Fruit fly (Drosophila melanogaster) whole organism, adult: ENCODE results near the gene CG32425.

Experiments used
- CG11617 ChIP-seq: fragments of 200-800 bp; sonication (Bioruptor generic); optimal IDR thresholded peaks from 2 replicates; lab custom pipeline; 2017; ENCODE audit warnings: mild to moderate bottlenecking, missing biosample characterization, missing genetic modification reagents, missing genetic modification characterization
- CG12768 ChIP-seq: fragments of 200-800 bp; sonication (Bioruptor generic); optimal IDR thresholded peaks from 2 replicates; lab custom pipeline; 2017; ENCODE audit warnings: missing biosample characterization, missing genetic modification characterization, mild to moderate bottlenecking, moderate library complexity, missing genetic modification reagents
- CG14711 ChIP-seq: fragments of 200-800 bp; sonication (Bioruptor generic); optimal IDR thresholded peaks from 2 replicates; lab custom pipeline; 2018; ENCODE audit warnings: missing biosample characterization, mild to moderate bottlenecking, missing genetic modification characterization, moderate library complexity
- CG1620 ChIP-seq: fragments of 200-800 bp; sonication (Bioruptor generic); optimal IDR thresholded peaks from 2 replicates; lab custom pipeline; 2016; ENCODE audit warnings: missing biosample characterization, missing genetic modification characterization
- CG33017 ChIP-seq: fragments of 200-800 bp; sonication (Bioruptor generic); optimal IDR thresholded peaks from 2 replicates; lab custom pipeline; 2018; ENCODE audit warnings: missing biosample characterization, mild to moderate bottlenecking, missing genetic modification characterization, moderate library complexity
- CG5204 ChIP-seq: fragments of 200-800 bp; sonication (Bioruptor generic); optimal IDR thresholded peaks from 2 replicates; lab custom pipeline; 2016; ENCODE audit warnings: missing biosample characterization, missing genetic modification characterization
- CG7045 ChIP-seq: fragments of 200-800 bp; sonication (Bioruptor generic); optimal IDR thresholded peaks from 2 replicates; lab custom pipeline; 2017; ENCODE audit warnings: missing biosample characterization, mild to moderate bottlenecking, missing genetic modification characterization
- CG7101 ChIP-seq: fragments of 200-800 bp; sonication (Bioruptor generic); optimal IDR thresholded peaks from 2 replicates; lab custom pipeline; 2018; ENCODE audit warnings: missing biosample characterization, mild to moderate bottlenecking, missing genetic modification characterization, moderate library complexity
- Clk ChIP-seq: fragments of 200-800 bp; sonication (Bioruptor generic); optimal IDR thresholded peaks from 2 replicates; lab custom pipeline; 2017; ENCODE audit warnings: missing biosample characterization, missing genetic modification characterization
- Crg-1 ChIP-seq: fragments of 200-800 bp; sonication (Bioruptor generic); optimal IDR thresholded peaks from 2 replicates; lab custom pipeline; 2016; ENCODE audit warnings: missing biosample characterization, missing genetic modification characterization
- Hr96 ChIP-seq: fragments of 200-800 bp; sonication (Bioruptor generic); optimal IDR thresholded peaks from 2 replicates; lab custom pipeline; 2016; ENCODE audit warnings: missing biosample characterization, missing genetic modification characterization
- Mnt ChIP-seq: fragments of 200-800 bp; sonication (Bioruptor generic); optimal IDR thresholded peaks from 2 replicates; lab custom pipeline; 2016; ENCODE audit warnings: missing biosample characterization, mild to moderate bottlenecking, missing genetic modification characterization
- bab1 ChIP-seq: fragments of 200-800 bp; sonication (Bioruptor generic); optimal IDR thresholded peaks from 3 replicates; lab custom pipeline; 2019; ENCODE audit warnings: missing biosample characterization, mild to moderate bottlenecking, missing genetic modification characterization, moderate library complexity
- cic ChIP-seq: fragments of 200-800 bp; sonication (Bioruptor generic); optimal IDR thresholded peaks from 2 replicates; lab custom pipeline; 2017; ENCODE audit warnings: missing biosample characterization, mild to moderate bottlenecking, missing genetic modification characterization, moderate library complexity
- cnc ChIP-seq, 2 experiments: fragments of >200 bp; optimal IDR thresholded peaks; 2 replicates each; lab custom pipeline; 2017
- kay ChIP-seq: fragments of 200-800 bp; sonication (Bioruptor generic); peaks from one replicate; lab custom pipeline; 2016; ENCODE audit warnings: missing biosample characterization, missing genetic modification characterization, borderline replicate concordance
- ovo ChIP-seq: fragments of 200-800 bp; sonication (Bioruptor generic); optimal IDR thresholded peaks from 2 replicates; lab custom pipeline; 2016; ENCODE audit warnings: missing biosample characterization, missing genetic modification characterization
- pad ChIP-seq: fragments of 200-800 bp; sonication (Bioruptor generic); optimal IDR thresholded peaks from 3 replicates; lab custom pipeline; 2017; ENCODE audit warnings: missing biosample characterization, missing genetic modification characterization, mild to moderate bottlenecking, moderate library complexity, missing genetic modification reagents
- tj ChIP-seq: fragments of 200-800 bp; sonication (Bioruptor generic); optimal IDR thresholded peaks from 3 replicates; lab custom pipeline; 2017; ENCODE audit warnings: missing biosample characterization, mild to moderate bottlenecking, missing genetic modification characterization, moderate library complexity
- toe ChIP-seq: fragments of 200-800 bp; sonication (Bioruptor generic); optimal IDR thresholded peaks from 2 replicates; lab custom pipeline; 2016; ENCODE audit warnings: missing biosample characterization, missing genetic modification characterization

CG32425 gene

DNA sequence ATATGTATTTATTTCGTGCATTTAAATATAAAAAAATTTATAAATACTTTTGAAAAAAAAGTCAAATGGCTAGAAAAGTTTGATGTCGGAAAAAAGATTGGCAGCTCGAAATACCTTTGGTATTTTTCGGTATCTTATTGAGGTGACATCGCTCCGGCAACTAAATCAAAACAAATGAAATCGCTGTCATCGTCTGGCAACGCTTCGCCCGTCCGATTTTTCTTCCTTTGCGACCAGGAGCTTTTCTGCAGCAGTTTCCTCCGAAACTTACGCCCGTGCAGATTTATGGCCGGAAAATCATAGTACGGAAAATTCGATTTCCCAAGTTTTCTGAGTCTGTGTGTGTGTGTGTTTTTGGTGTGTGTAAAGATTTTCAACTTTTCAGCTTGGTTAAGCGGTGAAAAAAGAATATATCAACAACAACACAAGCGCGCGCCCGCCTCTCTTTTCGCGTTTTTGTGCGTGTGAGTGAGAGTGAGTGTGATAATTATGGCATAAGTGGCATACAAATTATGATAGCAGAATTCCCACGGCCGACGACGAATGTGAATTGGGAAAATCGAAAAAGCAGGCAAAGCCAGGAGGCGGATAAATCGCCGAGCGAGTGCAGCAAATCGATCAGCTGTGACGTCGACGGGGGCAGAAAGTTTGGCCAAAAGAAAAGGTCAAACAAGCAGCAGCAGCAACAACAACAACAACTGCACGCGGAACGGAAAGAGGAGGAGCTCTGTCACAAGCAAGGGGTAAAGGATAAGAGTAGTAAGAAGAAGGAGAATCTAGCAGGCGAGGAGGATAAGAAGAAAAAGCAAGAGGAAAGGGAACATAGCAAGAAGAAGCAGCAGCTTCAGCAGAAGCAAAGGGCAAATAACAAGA lies at the start of gene CG32425:
TSS of gene CG32425 (plus strand) at position 200 of the 873 bp plus-strand sequence.
- no peak for TF ChIP-seq kay (GFP tag; lab: Kevin White, UChicago)
- TF ChIP-seq pad = no peak
- TF ChIP-seq Mnt (GFP tag; lab: Kevin White, UChicago) = peak; percentile 15
- TF ChIP-seq tj (GFP tag; lab: Kevin White, UChicago) = no peak
- no peak for TF ChIP-seq CG33017 (tag; lab: Kevin White, UChicago)
- no peak for TF ChIP-seq ovo (GFP tag; lab: Kevin White, UChicago)
- no peak for TF ChIP-seq toe (GFP tag; lab: Kevin White, UChicago)
- peak; percentile 31 for TF ChIP-seq CG7101 (tag; lab: Kevin White, UChicago)
- no peak for TF ChIP-seq cnc (optimal IDR thresholded peaks at IDR 0.05; lab: Kevin White, UChicago)
- no peak for TF ChIP-seq CG14711 (tag; lab: Kevin White, UChicago)
- no peak for TF ChIP-seq CG5204 (GFP tag; lab: Kevin White, UChicago)
- TF ChIP-seq cic = peak; percentile 1
- TF ChIP-seq CG11617 (GFP tag; lab: Kevin White, UChicago) = peak; percentile 47
- TF ChIP-seq Hr96 = no peak

DNA sequence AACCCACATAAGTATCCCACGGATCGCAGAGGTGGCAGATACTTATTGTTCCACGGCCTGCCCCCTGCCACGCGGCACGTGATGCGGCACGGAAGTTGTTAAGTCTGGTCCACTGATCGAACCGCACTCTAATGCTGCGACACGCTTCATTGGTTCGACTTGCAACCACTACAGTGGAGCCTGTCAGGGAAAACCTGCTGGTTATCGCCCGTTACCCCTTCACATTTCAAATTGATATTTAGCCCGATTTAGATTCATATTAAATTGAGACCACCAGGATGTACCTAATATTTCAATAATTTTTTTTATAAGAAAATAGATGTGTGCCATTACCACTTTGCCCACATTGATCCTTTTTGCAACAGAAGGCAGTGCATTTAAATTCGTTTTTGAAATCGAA lies 49.8 kb upstream of the CG32425 start:
- TF ChIP-seq toe (GFP tag; lab: Kevin White, UChicago) (no peak), ovo (GFP tag; lab: Kevin White, UChicago) (no peak), kay (GFP tag; lab: Kevin White, UChicago) (no peak), Crg-1 (GFP tag; lab: Kevin White, UChicago) (no peak), tj (GFP tag; lab: Kevin White, UChicago) (no peak), Hr96 (no peak), CG11617 (GFP tag; lab: Kevin White, UChicago) (no peak), CG7045 (GFP tag; lab: Kevin White, UChicago) (no peak), CG7101 (tag; lab: Kevin White, UChicago) (no peak), bab1 (GFP tag; lab: Kevin White, UChicago) (no peak), CG5204 (GFP tag; lab: Kevin White, UChicago) (no peak), CG1620 (no peak), Clk (no peak), cnc (optimal IDR thresholded peaks at IDR 0.05; lab: Kevin White, UChicago) (no peak), CG14711 (tag; lab: Kevin White, UChicago) (no peak), cic (no peak), Mnt (GFP tag; lab: Kevin White, UChicago) (no peak), CG12768 (GFP tag; lab: Kevin White, UChicago) (no peak), pad (no peak), CG33017 (tag; lab: Kevin White, UChicago) (no peak)

DNA sequence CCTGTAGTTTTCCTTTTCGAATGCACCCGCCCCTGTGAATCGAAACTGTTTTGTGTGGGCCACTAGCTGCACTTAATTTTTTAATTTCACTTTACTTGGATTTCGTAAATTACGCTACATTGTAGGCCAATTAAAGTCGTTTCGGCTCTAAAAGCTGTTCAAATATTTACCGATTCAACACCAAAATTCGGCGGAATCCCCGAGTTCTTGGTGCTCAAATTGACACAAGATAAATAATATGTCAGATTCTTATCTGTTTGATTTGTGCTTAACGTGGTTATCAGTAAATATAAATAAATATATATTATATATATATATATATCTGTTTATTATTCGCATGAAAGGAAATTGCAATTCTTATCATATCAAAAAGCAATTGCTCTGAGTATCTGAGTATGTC lies 49.2 kb upstream of the CG32425 start:
- TF ChIP-seq CG14711 (tag; lab: Kevin White, UChicago) (peak; percentile 17), CG7101 (tag; lab: Kevin White, UChicago) (peak; percentile 35), toe (GFP tag; lab: Kevin White, UChicago) (no peak), CG12768 (GFP tag; lab: Kevin White, UChicago) (peak; percentile 4), CG11617 (GFP tag; lab: Kevin White, UChicago) (peak; percentile 4)

DNA sequence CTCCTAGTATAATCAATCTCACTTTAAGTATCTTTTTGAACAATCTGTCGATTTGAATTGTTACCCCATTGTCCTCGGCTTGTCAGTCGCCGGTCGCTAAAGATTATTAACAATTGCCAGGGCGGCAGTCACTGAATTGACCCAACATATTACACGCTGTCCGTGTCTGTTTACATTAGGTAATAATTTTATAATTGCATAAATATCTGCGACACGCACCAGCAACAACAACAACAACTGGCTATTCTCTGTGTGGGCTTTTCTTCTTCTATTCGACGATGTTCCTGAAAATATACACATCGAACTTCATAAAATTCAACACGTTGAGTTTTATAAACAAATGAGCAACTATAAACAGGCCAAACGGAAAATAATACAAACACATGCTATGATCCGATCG lies 48.4 kb upstream of the CG32425 start:
- TF ChIP-seq CG7045 (GFP tag; lab: Kevin White, UChicago) = no peak
- TF ChIP-seq Crg-1 (GFP tag; lab: Kevin White, UChicago) = no peak
- no peak for TF ChIP-seq ovo (GFP tag; lab: Kevin White, UChicago)
- TF ChIP-seq Mnt (GFP tag; lab: Kevin White, UChicago) = no peak
- TF ChIP-seq bab1 (GFP tag; lab: Kevin White, UChicago) = no peak
- no peak for TF ChIP-seq CG14711 (tag; lab: Kevin White, UChicago)
- no peak for TF ChIP-seq CG11617 (GFP tag; lab: Kevin White, UChicago)
- TF ChIP-seq toe (GFP tag; lab: Kevin White, UChicago) = no peak
- TF ChIP-seq Clk = no peak
- TF ChIP-seq CG7101 (tag; lab: Kevin White, UChicago) = no peak
- TF ChIP-seq kay (GFP tag; lab: Kevin White, UChicago) = no peak
- no peak for TF ChIP-seq CG1620

DNA sequence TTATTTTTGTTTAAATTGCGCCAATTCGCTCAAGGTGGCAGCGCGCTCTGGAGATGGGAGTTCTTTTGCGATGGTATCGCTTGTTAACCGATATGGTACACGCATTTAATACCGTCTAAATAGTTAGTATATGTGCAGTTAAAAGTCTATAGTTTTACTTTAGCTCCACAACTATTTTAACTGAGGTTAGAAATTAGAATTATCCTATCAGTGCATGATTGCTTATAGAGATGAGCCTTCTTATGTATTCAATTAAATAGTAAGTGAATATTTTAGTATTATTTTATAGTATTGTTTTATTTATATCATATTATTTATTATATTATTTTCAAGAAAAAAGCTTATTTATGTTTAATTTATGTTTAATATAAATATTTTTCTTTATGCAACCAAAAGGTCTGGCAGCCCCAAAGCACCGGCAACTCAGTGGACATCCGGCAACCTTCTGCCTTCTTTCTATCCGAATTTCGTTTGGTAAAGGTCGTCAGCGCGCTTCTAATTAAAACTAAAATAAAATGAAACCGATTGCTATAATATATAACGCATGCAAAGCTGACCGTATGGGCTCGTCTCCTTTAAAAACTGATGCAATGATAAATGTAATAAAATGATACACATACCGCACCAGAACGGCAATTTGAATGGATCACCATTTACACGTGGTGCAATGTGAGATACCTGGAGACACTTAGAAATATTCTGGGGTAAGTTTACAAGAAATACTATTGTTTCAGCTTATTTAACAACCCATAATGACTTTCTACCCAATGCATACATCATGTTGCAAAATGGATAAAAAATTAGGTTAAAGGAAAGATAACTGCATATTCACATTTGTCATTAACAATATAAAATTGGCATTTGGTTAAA lies 44.1 kb upstream of the CG32425 start, which contains the start of gene CG5199:
TSS of gene CG5199 (minus strand) at position 52 of the 870 bp plus-strand sequence.
- TF ChIP-seq cic (no peak), ovo (GFP tag; lab: Kevin White, UChicago) (peak; percentile 34), cnc (optimal IDR thresholded peaks at IDR 0.05; lab: Kevin White, UChicago) (no peak), kay (GFP tag; lab: Kevin White, UChicago) (no peak), CG12768 (GFP tag; lab: Kevin White, UChicago) (peak; percentile 56), Crg-1 (GFP tag; lab: Kevin White, UChicago) (peak; percentile 14), CG5204 (GFP tag; lab: Kevin White, UChicago) (peak; percentile 26), CG7045 (GFP tag; lab: Kevin White, UChicago) (peak; percentile 55), bab1 (GFP tag; lab: Kevin White, UChicago) (no peak), CG14711 (tag; lab: Kevin White, UChicago) (peak; percentile 60), Clk (no peak), CG33017 (tag; lab: Kevin White, UChicago) (peak; percentile 13), tj (GFP tag; lab: Kevin White, UChicago) (peak; percentile 28), CG11617 (GFP tag; lab: Kevin White, UChicago) (peak; percentile 72), Mnt (GFP tag; lab: Kevin White, UChicago) (peak; percentile 83), CG7101 (tag; lab: Kevin White, UChicago) (peak; percentile 71), pad (peak; percentile 49), toe (GFP tag; lab: Kevin White, UChicago) (peak; percentile 53)
